Fruit fly (Drosophila melanogaster) whole organism, embryonic: ENCODE results near the gene eIF4E5.

Experiments used
- Atf6 ChIP-seq: fragments of 200-800 bp; sonication (Bioruptor generic); IDR thresholded peaks from 2 replicates; pipeline ENCODE4 v1.3.6; 2022; ENCODE audit warnings: missing biosample characterization, missing genetic modification characterization
- Bgb ChIP-seq: fragments of 200-800 bp; sonication (Bioruptor generic); IDR thresholded peaks from 2 replicates; pipeline ENCODE4 v1.3.6; 2022; ENCODE audit warnings: missing biosample characterization, missing genetic modification characterization; ENCODE audit not compliant: partially characterized antibody
- CG10431 ChIP-seq: fragments of 200-800 bp; sonication (Bioruptor generic); optimal IDR thresholded peaks from 3 replicates; lab custom pipeline; 2018; ENCODE audit warnings: missing biosample characterization, mild to moderate bottlenecking, missing genetic modification characterization
- CG11456 ChIP-seq: fragments of 200-800 bp; sonication (Bioruptor generic); IDR thresholded peaks from 3 replicates; pipeline ENCODE4 v1.3.6; 2022; ENCODE audit warnings: missing biosample characterization, missing genetic modification characterization
- CG11504 ChIP-seq: fragments of 200-800 bp; sonication (Bioruptor generic); optimal IDR thresholded peaks from 3 replicates; lab custom pipeline; 2019; ENCODE audit warnings: missing biosample characterization, mild to moderate bottlenecking, missing genetic modification characterization, moderate library complexity
- CG11723 ChIP-seq: fragments of 200-800 bp; sonication (Bioruptor generic); optimal IDR thresholded peaks from 2 replicates; lab custom pipeline; 2017; ENCODE audit warnings: missing biosample characterization, mild to moderate bottlenecking, missing genetic modification characterization
- CG15011 ChIP-seq: fragments of 200-800 bp; sonication (Bioruptor generic); optimal IDR thresholded peaks from 3 replicates; lab custom pipeline; 2018; ENCODE audit warnings: missing biosample characterization, mild to moderate bottlenecking, missing genetic modification characterization
- CG17568 ChIP-seq: fragments of 200-800 bp; sonication (Bioruptor generic); optimal IDR thresholded peaks from 2 replicates; lab custom pipeline; 2018; ENCODE audit warnings: missing biosample characterization, mild to moderate bottlenecking, missing genetic modification characterization, moderate library complexity
- CG31365 ChIP-seq: fragments of 200-800 bp; sonication (Bioruptor generic); optimal IDR thresholded peaks from 2 replicates; lab custom pipeline; 2018; ENCODE audit warnings: missing biosample characterization, mild to moderate bottlenecking, missing genetic modification characterization
- CG4282 ChIP-seq: fragments of 200-800 bp; sonication (Bioruptor generic); optimal IDR thresholded peaks from 2 replicates; lab custom pipeline; 2016; ENCODE audit warnings: missing biosample characterization, missing genetic modification characterization
- CG4820 ChIP-seq: fragments of 200-800 bp; sonication (Bioruptor generic); optimal IDR thresholded peaks from 3 replicates; lab custom pipeline; 2016; ENCODE audit warnings: missing biosample characterization, missing genetic modification characterization
- CG5245 ChIP-seq: fragments of 200-800 bp; sonication (Bioruptor generic); optimal IDR thresholded peaks from 3 replicates; lab custom pipeline; 2016; ENCODE audit warnings: missing biosample characterization, missing genetic modification characterization
- CG7963 ChIP-seq: fragments of 200-800 bp; sonication (Bioruptor generic); IDR thresholded peaks from 3 replicates; pipeline ENCODE4 v1.3.6; 2022; ENCODE audit warnings: missing biosample characterization, missing genetic modification characterization; ENCODE audit not compliant: partially characterized antibody
- CG8281 ChIP-seq: fragments of 200-800 bp; sonication (Bioruptor generic); optimal IDR thresholded peaks from 2 replicates; lab custom pipeline; 2018; ENCODE audit warnings: missing biosample characterization, mild to moderate bottlenecking, missing genetic modification characterization, moderate library complexity
- CG8359 ChIP-seq: fragments of 200-800 bp; sonication (Bioruptor generic); optimal IDR thresholded peaks from 2 replicates; lab custom pipeline; 2017; ENCODE audit warnings: missing biosample characterization, mild to moderate bottlenecking, missing genetic modification characterization, borderline replicate concordance
- CkIIα-i1 ChIP-seq: fragments of 200-800 bp; sonication (Bioruptor generic); IDR thresholded peaks from 2 replicates; pipeline ENCODE4 v1.3.6; 2022; ENCODE audit warnings: missing biosample characterization, missing genetic modification characterization
- CoRest ChIP-seq: fragments of 200-800 bp; sonication (Bioruptor generic); optimal IDR thresholded peaks from 3 replicates; lab custom pipeline; 2018; ENCODE audit warnings: missing biosample characterization, mild to moderate bottlenecking, missing genetic modification characterization, moderate library complexity
- D19A ChIP-seq: fragments of 200-800 bp; optimal IDR thresholded peaks from 3 replicates; lab custom pipeline; 2019; ENCODE audit warnings: missing biosample characterization, mild to moderate bottlenecking, missing genetic modification characterization, moderate library complexity
- Dad ChIP-seq: fragments of 200-800 bp; sonication (Bioruptor generic); optimal IDR thresholded peaks from 3 replicates; lab custom pipeline; 2016; ENCODE audit warnings: missing biosample characterization, missing genetic modification characterization
- Doc2 ChIP-seq: fragments of 200-800 bp; sonication (Bioruptor generic); IDR thresholded peaks from 2 replicates; pipeline ENCODE4 v1.3.6; 2022; ENCODE audit warnings: missing biosample characterization, missing genetic modification characterization
- Ets97D ChIP-seq: fragments of 200-800 bp; sonication (Bioruptor generic); optimal IDR thresholded peaks from 3 replicates; lab custom pipeline; 2016; ENCODE audit warnings: missing biosample characterization, missing genetic modification characterization
- HLH54F ChIP-seq: fragments of 200-800 bp; sonication (Bioruptor generic); optimal IDR thresholded peaks from 3 replicates; lab custom pipeline; 2016; ENCODE audit warnings: missing biosample characterization, missing genetic modification characterization
- Hr3 ChIP-seq: fragments of 200-800 bp; sonication (Bioruptor generic); optimal IDR thresholded peaks from 3 replicates; lab custom pipeline; 2016; ENCODE audit warnings: missing biosample characterization, missing genetic modification characterization
- Hsf ChIP-seq: fragments of 200-800 bp; sonication (Bioruptor generic); optimal IDR thresholded peaks from 3 replicates; lab custom pipeline; 2016; ENCODE audit warnings: missing biosample characterization, missing genetic modification characterization
- MBD-R2 ChIP-seq: fragments of 200-800 bp; sonication (Bioruptor generic); IDR thresholded peaks from 2 replicates; pipeline ENCODE4 v1.3.6; 2022; ENCODE audit warnings: missing biosample characterization, missing genetic modification characterization
- Neu2 ChIP-seq: fragments of 200-800 bp; sonication (Bioruptor generic); optimal IDR thresholded peaks from 3 replicates; lab custom pipeline; 2016; ENCODE audit warnings: missing biosample characterization, missing genetic modification characterization, borderline replicate concordance
- Nf-YB ChIP-seq: fragments of 200-800 bp; sonication (Bioruptor generic); optimal IDR thresholded peaks from 3 replicates; lab custom pipeline; 2019; ENCODE audit warnings: missing biosample characterization, mild to moderate bottlenecking, missing genetic modification characterization, moderate library complexity
- Sox102F ChIP-seq: fragments of 200-800 bp; sonication (Bioruptor generic); optimal IDR thresholded peaks from 2 replicates; lab custom pipeline; 2018; ENCODE audit warnings: missing biosample characterization, mild to moderate bottlenecking, missing genetic modification characterization, moderate library complexity
- Ssrp ChIP-seq: fragments of 200-800 bp; sonication (Bioruptor generic); optimal IDR thresholded peaks from 2 replicates; lab custom pipeline; 2018; ENCODE audit warnings: missing biosample characterization, mild to moderate bottlenecking, missing genetic modification characterization, moderate library complexity
- amos ChIP-seq: fragments of 200-800 bp; sonication (Bioruptor generic); IDR thresholded peaks from 2 replicates; pipeline ENCODE4 v1.3.6; 2022; ENCODE audit warnings: missing biosample characterization, missing genetic modification characterization; ENCODE audit not compliant: partially characterized antibody
- aop ChIP-seq: fragments of 200-800 bp; sonication (Bioruptor generic); IDR thresholded peaks from 2 replicates; pipeline ENCODE4 v1.3.6; 2022; ENCODE audit warnings: missing biosample characterization, missing genetic modification characterization
- bcd ChIP-seq: fragments of 200-800 bp; sonication (Bioruptor generic); optimal IDR thresholded peaks from 2 replicates; lab custom pipeline; 2017; ENCODE audit warnings: missing biosample characterization, mild to moderate bottlenecking, missing genetic modification characterization
- chif ChIP-seq, 2 experiments: fragments of 200-800 bp; sonication (Bioruptor generic); optimal IDR thresholded peaks; 3 replicates each; lab custom pipeline; 2016; ENCODE audit warnings: missing biosample characterization in 2 of 2, missing genetic modification characterization in 2 of 2
- dysf ChIP-seq: fragments of 200-800 bp; sonication (Bioruptor generic); IDR thresholded peaks from 3 replicates; pipeline ENCODE4 v1.3.6; 2022; ENCODE audit warnings: missing biosample characterization, missing genetic modification characterization
- en ChIP-seq: fragments of 200-800 bp; sonication (Bioruptor generic); optimal IDR thresholded peaks from 2 replicates; lab custom pipeline; 2016; ENCODE audit warnings: missing biosample characterization, missing genetic modification characterization
- hb ChIP-seq: fragments of 200-800 bp; sonication (Bioruptor generic); IDR thresholded peaks from 3 replicates; pipeline ENCODE4 v1.3.6; 2022; ENCODE audit warnings: missing biosample characterization, missing genetic modification characterization; ENCODE audit not compliant: partially characterized antibody
- insv ChIP-seq, 2 experiments: fragments of 200-800 bp; sonication (Bioruptor generic); optimal IDR thresholded peaks; 3 replicates each; lab custom pipeline; 2016 to 2018; ENCODE audit warnings: missing biosample characterization in 2 of 2, missing genetic modification characterization in 2 of 2
- inv ChIP-seq: fragments of 200-800 bp; sonication (Bioruptor generic); IDR thresholded peaks from 2 replicates; pipeline ENCODE4 v1.3.6; 2022; ENCODE audit warnings: missing biosample characterization, missing genetic modification characterization; ENCODE audit not compliant: partially characterized antibody
- lab ChIP-seq: fragments of 200-800 bp; sonication (Bioruptor generic); optimal IDR thresholded peaks from 3 replicates; lab custom pipeline; 2017; ENCODE audit warnings: missing biosample characterization, missing genetic modification characterization, mild to moderate bottlenecking, moderate library complexity, missing genetic modification reagents
- lilli ChIP-seq: fragments of 200-800 bp; sonication (Bioruptor generic); optimal IDR thresholded peaks from 3 replicates; lab custom pipeline; 2016; ENCODE audit warnings: missing biosample characterization, missing genetic modification characterization
- maf-S ChIP-seq: fragments of 200-800 bp; sonication (Bioruptor generic); optimal IDR thresholded peaks from 2 replicates; lab custom pipeline; 2016; ENCODE audit warnings: missing biosample characterization, missing genetic modification characterization
- otp ChIP-seq: fragments of 200-800 bp; sonication (Bioruptor generic); IDR thresholded peaks from 3 replicates; pipeline ENCODE4, ENCODE4 v1.3.6; 2022; ENCODE audit warnings: missing biosample characterization, missing genetic modification characterization
- pnt ChIP-seq: fragments of 200-800 bp; sonication (Bioruptor generic); optimal IDR thresholded peaks from 3 replicates; lab custom pipeline; 2016; ENCODE audit warnings: missing biosample characterization, missing genetic modification characterization
- sim ChIP-seq: fragments of 200-800 bp; sonication (Bioruptor generic); IDR thresholded peaks from 2 replicates; pipeline ENCODE4 v1.3.6; 2022; ENCODE audit warnings: missing biosample characterization, missing genetic modification characterization
- slp2 ChIP-seq: fragments of 200-800 bp; sonication (Bioruptor generic); optimal IDR thresholded peaks from 2 replicates; lab custom pipeline; 2016; ENCODE audit warnings: missing biosample characterization, missing genetic modification characterization
- usp ChIP-seq: fragments of >200 bp; optimal IDR thresholded peaks from 2 replicates; lab custom pipeline; 2017; ENCODE audit warnings: missing biosample characterization, missing genetic modification characterization
- wdn ChIP-seq: fragments of 200-800 bp; sonication (Bioruptor generic); IDR thresholded peaks from 2 replicates; pipeline ENCODE4 v1.3.6; 2022; ENCODE audit warnings: missing biosample characterization, missing genetic modification characterization
- zen2 ChIP-seq: fragments of 200-800 bp; sonication (Bioruptor generic); IDR thresholded peaks from 3 replicates; pipeline ENCODE4 v1.3.6; 2022; ENCODE audit warnings: missing biosample characterization, missing genetic modification characterization; ENCODE audit not compliant: partially characterized antibody
- zfh2 ChIP-seq: fragments of 200-800 bp; sonication (Bioruptor generic); optimal IDR thresholded peaks from 2 replicates; lab custom pipeline; 2016; ENCODE audit warnings: missing biosample characterization, missing genetic modification characterization

The eIF4E5 gene

DNA sequence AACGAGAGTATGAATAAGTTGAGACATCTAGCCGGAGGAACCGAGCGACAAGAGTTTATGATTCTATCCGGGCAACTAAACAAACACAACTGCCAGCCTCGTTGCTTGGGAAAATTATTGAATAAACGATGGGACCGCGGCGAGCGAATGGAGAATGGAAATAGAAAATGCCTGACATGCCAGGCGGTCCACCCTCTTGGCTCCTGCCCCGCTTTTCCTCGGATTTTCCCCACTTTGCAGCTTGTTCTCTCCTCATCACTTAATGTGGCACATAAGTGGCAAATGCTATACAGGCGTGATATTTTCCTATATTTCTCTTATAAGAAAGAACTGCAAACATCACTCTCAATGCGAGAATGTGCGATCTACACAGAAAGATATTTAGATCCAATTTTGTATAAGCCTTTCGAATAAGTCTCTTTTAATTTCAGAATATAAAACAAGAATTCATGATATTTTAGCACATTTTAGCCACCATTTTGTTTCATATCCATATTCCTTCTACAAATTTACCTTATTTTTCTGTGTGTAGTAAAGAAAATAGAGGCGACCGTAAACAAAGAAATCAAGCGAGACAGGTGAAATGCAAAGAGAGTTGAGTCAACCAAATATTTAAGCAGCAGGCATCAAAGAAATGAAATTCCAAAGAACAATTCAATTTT lies 8.9 kb downstream of the eIF4E5 start (continued):
- no peak for TF ChIP-seq amos (GFP tag; lab: Robert Waterston, UW)
- TF ChIP-seq Hr3 (GFP tag; lab: Kevin White, UChicago): peak; percentile 72
- peak; percentile 79 for TF ChIP-seq CG11456 (GFP tag; lab: Robert Waterston, UW)
- TF ChIP-seq CkIIα-i1 (GFP tag; lab: Robert Waterston, UW): no peak
- TF ChIP-seq sim: peak; percentile 89
- TF ChIP-seq pnt (GFP tag; lab: Kevin White, UChicago): peak; percentile 65
- TF ChIP-seq zfh2: peak; percentile 60
- TF ChIP-seq insv (GFP tag; optimal IDR thresholded peaks at IDR 0.05; lab: Kevin White, UChicago): peak in 1 of 2 experiments; percentile 8
- TF ChIP-seq Nf-YB (GFP tag; lab: Kevin White, UChicago): peak; percentile 71
- no peak for TF ChIP-seq inv
- peak; percentile 11 for TF ChIP-seq CG4282 (GFP tag; lab: Kevin White, UChicago)
- peak; percentile 77 for TF ChIP-seq CG10431 (GFP tag; lab: Kevin White, UChicago)
- TF ChIP-seq CG17568 (GFP tag; lab: Kevin White, UChicago): peak; percentile 80
- peak; percentile 78 for TF ChIP-seq CG8359 (GFP tag; lab: Kevin White, UChicago)
- TF ChIP-seq lab: peak; percentile 89
- no peak for TF ChIP-seq usp
- TF ChIP-seq Doc2: no peak
- peak; percentile 49 for TF ChIP-seq en
- no peak for TF ChIP-seq CG7963
- peak; percentile 89 for TF ChIP-seq otp
- no peak for TF ChIP-seq Neu2 (GFP tag; lab: Kevin White, UChicago)
- no peak for TF ChIP-seq hb (GFP tag; lab: Robert Waterston, UW)
- TF ChIP-seq D19A: peak; percentile 86
- TF ChIP-seq HLH54F: peak; percentile 72
- peak; percentile 88 for TF ChIP-seq Ssrp (tag; lab: Kevin White, UChicago)
- peak; percentile 54; the same call in 1 of the 2 replicates for TF ChIP-seq MBD-R2 (GFP tag; lab: Robert Waterston, UW)
- TF ChIP-seq lilli (GFP tag; lab: Kevin White, UChicago): peak; percentile 77
- no peak for TF ChIP-seq aop (GFP tag; lab: Robert Waterston, UW)
- TF ChIP-seq Atf6 (GFP tag; lab: Robert Waterston, UW): peak; percentile 58
- TF ChIP-seq wdn (GFP tag; lab: Robert Waterston, UW): peak; percentile 67
- TF ChIP-seq Hsf (GFP tag; lab: Kevin White, UChicago): peak; percentile 81
- TF ChIP-seq maf-S (GFP tag; lab: Kevin White, UChicago): peak; percentile 67
- TF ChIP-seq zen2 (GFP tag; lab: Robert Waterston, UW): no peak
- TF ChIP-seq Dad (GFP tag; lab: Kevin White, UChicago): peak; percentile 73
- peak; percentile 79 for TF ChIP-seq CG11723 (GFP tag; lab: Kevin White, UChicago)
- peak; percentile 83 for TF ChIP-seq CG8281 (tag; lab: Kevin White, UChicago)
- peak; percentile 74 for TF ChIP-seq CG15011 (GFP tag; lab: Kevin White, UChicago)
- peak; percentile 90 for TF ChIP-seq CoRest (tag; lab: Kevin White, UChicago)
- TF ChIP-seq CG31365 (tag; lab: Kevin White, UChicago): peak; percentile 60
- TF ChIP-seq CG4820 (GFP tag; lab: Kevin White, UChicago): peak; percentile 85
- no peak for TF ChIP-seq Bgb
- peak; percentile 67 for TF ChIP-seq CG5245 (GFP tag; lab: Kevin White, UChicago)
- TF ChIP-seq Sox102F (GFP tag; lab: Kevin White, UChicago): peak; percentile 95
- peak; percentile 87 to 89 for TF ChIP-seq chif (GFP tag; optimal IDR thresholded peaks at IDR 0.05; lab: Kevin White, UChicago)
- TF ChIP-seq dysf (GFP tag; lab: Robert Waterston, UW): peak; percentile 86
- peak; percentile 43 for TF ChIP-seq Ets97D (GFP tag; lab: Kevin White, UChicago)
- TF ChIP-seq slp2 (GFP tag; lab: Kevin White, UChicago): peak; percentile 70
- peak; percentile 89 for TF ChIP-seq CG11504 (tag; lab: Kevin White, UChicago)
- peak; percentile 80 for TF ChIP-seq bcd (GFP tag; lab: Kevin White, UChicago)
